Worm (Caenorhabditis elegans) whole organism, young adult: ENCODE results near the gene ugt-29.
A peak's percentile ranks its signal among the peaks of the same experiment; 100 is the strongest.

Source experiments
- B0035.1 ChIP-seq: sonication (generic microtip); optimal IDR thresholded peaks from 2 replicates; lab custom pipeline; 2016; ENCODE audit warnings: missing genetic modification characterization, mild to moderate bottlenecking, missing compliant biosample characterization, missing genotype, missing genetic modification reagents
- B0336.3 ChIP-seq: fragments of 200-800 bp; sonication (Bioruptor generic); IDR thresholded peaks from 2 replicates; pipeline ENCODE4 v1.3.6; 2022; ENCODE audit warnings: missing genetic modification characterization, missing compliant biosample characterization
- D2030.7 ChIP-seq: fragments of 200-800 bp; sonication (Bioruptor generic); IDR thresholded peaks from 2 replicates; pipeline ENCODE4 v1.3.6; 2022; ENCODE audit warnings: missing genetic modification reagents, missing genetic modification characterization, missing compliant biosample characterization
- F33H1.4 ChIP-seq: fragments of 200-800 bp; sonication (Bioruptor generic); IDR thresholded peaks from 2 replicates; pipeline ENCODE4 v1.3.6; 2022; ENCODE audit warnings: missing genetic modification reagents, missing genetic modification characterization, missing compliant biosample characterization
- F39B2.1 ChIP-seq: fragments of 200-800 bp; sonication (Bioruptor generic); IDR thresholded peaks from 2 replicates; pipeline ENCODE4 v1.3.6; 2022; ENCODE audit warnings: missing genetic modification reagents, missing genetic modification characterization, missing compliant biosample characterization
- F49E8.2 ChIP-seq: sonication (generic microtip); optimal IDR thresholded peaks from 3 replicates; lab custom pipeline; 2017; ENCODE audit warnings: missing genetic modification characterization, mild to moderate bottlenecking, missing compliant biosample characterization, antibody characterized with exemption, moderate library complexity; ENCODE audit not compliant: insufficient read depth
- F52B5.7 ChIP-seq: sonication (generic microtip); optimal IDR thresholded peaks from 2 replicates; lab custom pipeline; 2016; ENCODE audit warnings: mild to moderate bottlenecking, missing genetic modification characterization, missing compliant biosample characterization
- F57A8.1 ChIP-seq: fragments of 200-800 bp; sonication (Bioruptor generic); optimal IDR thresholded peaks from 2 replicates; lab custom pipeline; 2018; ENCODE audit warnings: mild to moderate bottlenecking, missing genetic modification characterization, moderate library complexity, missing compliant biosample characterization
- F57C9.4 ChIP-seq: sonication (generic microtip); optimal IDR thresholded peaks from 2 replicates; lab custom pipeline; 2017; ENCODE audit warnings: mild to moderate bottlenecking, missing genetic modification characterization, missing compliant biosample characterization
- K12H6.12 ChIP-seq: fragments of 200-800 bp; sonication (Bioruptor generic); optimal IDR thresholded peaks from 2 replicates; lab custom pipeline; 2018; ENCODE audit warnings: mild to moderate bottlenecking, missing genetic modification characterization, missing compliant biosample characterization
- Y53G8AR.9 ChIP-seq: fragments of 200-800 bp; sonication (Bioruptor generic); conservative IDR thresholded peaks from 2 replicates; pipeline ENCODE4 v1.3.6; 2022; ENCODE audit warnings: missing genetic modification reagents, missing genetic modification characterization, missing compliant biosample characterization
- Y79H2A.3 ChIP-seq: fragments of 200-800 bp; sonication (Bioruptor generic); conservative IDR thresholded peaks from 2 replicates; pipeline ENCODE4 v1.3.6; 2022; ENCODE audit warnings: missing genetic modification reagents, missing genetic modification characterization, missing compliant biosample characterization
- Y95B8A.8 ChIP-seq: fragments of 200-800 bp; sonication (Bioruptor generic); IDR thresholded peaks from 2 replicates; pipeline ENCODE4 v1.3.6; 2022; ENCODE audit warnings: missing genetic modification reagents, missing genetic modification characterization, missing compliant biosample characterization
- ZK185.1 ChIP-seq: sonication (generic microtip); optimal IDR thresholded peaks from 2 replicates; lab custom pipeline; 2016; ENCODE audit warnings: mild to moderate bottlenecking, missing genetic modification characterization, missing compliant biosample characterization; ENCODE audit not compliant: poor library complexity, severe bottlenecking
- ama-1 ChIP-seq, 3 experiments: fragments of 150-350 bp in 1 of 3; sonication (generic microtip) in 2 of 3; optimal IDR thresholded peaks; 2 replicates each; lab custom pipeline; 2014 to 2018; ENCODE audit warnings: missing biosample characterization in 2 of 3, missing genetic modification characterization in 2 of 3, missing genetic modification reagents in 2 of 3
- aptf-3 ChIP-seq: fragments of 200-800 bp; sonication (Bioruptor generic); IDR thresholded peaks from 2 replicates; pipeline ENCODE4 v1.3.6; 2022; ENCODE audit warnings: missing genetic modification characterization, missing compliant biosample characterization
- attf-5 ChIP-seq: fragments of 200-800 bp; sonication (Bioruptor generic); optimal IDR thresholded peaks from 2 replicates; lab custom pipeline; 2018; ENCODE audit warnings: mild to moderate bottlenecking, missing genetic modification characterization, missing compliant biosample characterization
- ccch-3 ChIP-seq: fragments of 200-800 bp; sonication (Bioruptor generic); optimal IDR thresholded peaks from 2 replicates; lab custom pipeline; 2018; ENCODE audit warnings: mild to moderate bottlenecking, missing genetic modification characterization, missing compliant biosample characterization
- cebp-1 ChIP-seq, 2 experiments: fragments of 200-800 bp in 1 of 2; sonication (Bioruptor generic) in 1 of 2; sonication (generic microtip) in 1 of 2; IDR thresholded peaks in 1 of 2; optimal IDR thresholded peaks in 1 of 2; 2 replicates each; pipeline versions ENCODE4 v1.3.6 to Lab custom; 2017 to 2022; ENCODE audit warnings: missing compliant biosample characterization in 2 of 2, missing genetic modification characterization in 2 of 2, mild to moderate bottlenecking in 1 of 2, missing genetic modification reagents in 1 of 2, moderate library complexity in 1 of 2
- chd-7 ChIP-seq: sonication (generic microtip); optimal IDR thresholded peaks from 2 replicates; lab custom pipeline; 2016; ENCODE audit warnings: mild to moderate bottlenecking, missing genetic modification characterization, moderate library complexity, missing compliant biosample characterization
- egl-18 ChIP-seq: fragments of 200-800 bp; sonication (Bioruptor generic); IDR thresholded peaks from 2 replicates; pipeline ENCODE4 v1.3.6; 2022; ENCODE audit warnings: missing genetic modification reagents, missing genetic modification characterization, missing compliant biosample characterization
- ekl-4 ChIP-seq: fragments of 200-800 bp; sonication (Bioruptor generic); IDR thresholded peaks from 2 replicates; pipeline ENCODE4 v1.3.6; 2022; ENCODE audit warnings: missing genetic modification reagents, missing genetic modification characterization, missing compliant biosample characterization
- hlh-12 ChIP-seq: sonication (generic microtip); optimal IDR thresholded peaks from 2 replicates; lab custom pipeline; 2016; ENCODE audit warnings: missing genetic modification characterization, missing compliant biosample characterization
- hlh-26 ChIP-seq: fragments of 200-800 bp; sonication (Bioruptor generic); conservative IDR thresholded peaks from 2 replicates; pipeline ENCODE4 v1.3.6; 2022; ENCODE audit warnings: missing genetic modification reagents, missing genetic modification characterization, missing compliant biosample characterization
- hsf-1 ChIP-seq: fragments of 200-800 bp; sonication (Bioruptor generic); IDR thresholded peaks from 2 replicates; pipeline ENCODE4 v1.3.6; 2022; ENCODE audit warnings: missing genetic modification reagents, missing genetic modification characterization, missing compliant biosample characterization
- let-526 ChIP-seq: fragments of 200-800 bp; sonication (Bioruptor generic); IDR thresholded peaks from 2 replicates; pipeline ENCODE4 v1.3.6; 2022; ENCODE audit warnings: missing genetic modification reagents, missing genetic modification characterization, missing compliant biosample characterization
- let-607 ChIP-seq, 2 experiments: fragments of 200-800 bp in 1 of 2; sonication (Bioruptor generic) in 1 of 2; sonication (generic microtip) in 1 of 2; optimal IDR thresholded peaks; 2 replicates each; lab custom pipeline; 2016 to 2018; ENCODE audit warnings: mild to moderate bottlenecking in 2 of 2, missing compliant biosample characterization in 2 of 2, missing genetic modification characterization in 2 of 2, moderate library complexity in 2 of 2, missing genotype in 1 of 2
- lin-35 ChIP-seq, 3 experiments: fragments of 150-350 bp in 2 of 3; sonication (generic microtip) in 1 of 3; optimal IDR thresholded peaks; 2 replicates each; lab custom pipeline; 2014 to 2018; ENCODE audit warnings: missing biosample characterization in 3 of 3, missing genetic modification characterization in 3 of 3, missing genetic modification reagents in 3 of 3
- lin-40 ChIP-seq: sonication (generic microtip); optimal IDR thresholded peaks from 2 replicates; lab custom pipeline; 2016; ENCODE audit warnings: missing genetic modification characterization, mild to moderate bottlenecking, missing compliant biosample characterization, missing genotype, missing genetic modification reagents
- lin-54 ChIP-seq: fragments of 200-800 bp; sonication (Bioruptor generic); optimal IDR thresholded peaks from 2 replicates; lab custom pipeline; 2018; ENCODE audit warnings: mild to moderate bottlenecking, missing genetic modification characterization, missing compliant biosample characterization
- lsy-27 ChIP-seq: sonication (generic microtip); optimal IDR thresholded peaks from 2 replicates; lab custom pipeline; 2017; ENCODE audit warnings: missing genetic modification characterization, mild to moderate bottlenecking, missing compliant biosample characterization, antibody characterized with exemption, missing genotype, borderline replicate concordance; ENCODE audit not compliant: insufficient read depth
- madf-8 ChIP-seq: fragments of 200-800 bp; sonication (Bioruptor generic); conservative IDR thresholded peaks from 2 replicates; pipeline ENCODE4 v1.3.6; 2022; ENCODE audit warnings: missing genetic modification reagents, missing genetic modification characterization, missing compliant biosample characterization
- mel-28 ChIP-seq: sonication (generic microtip); optimal IDR thresholded peaks from 2 replicates; lab custom pipeline; 2016; ENCODE audit warnings: borderline replicate concordance, mild to moderate bottlenecking, missing genetic modification characterization, missing compliant biosample characterization
- nfya-2 ChIP-seq: fragments of 200-800 bp; sonication (Bioruptor generic); IDR thresholded peaks from 2 replicates; pipeline ENCODE4 v1.3.6; 2022; ENCODE audit warnings: missing genetic modification reagents, missing genetic modification characterization, missing compliant biosample characterization
- nhr-179 ChIP-seq: sonication (generic microtip); optimal IDR thresholded peaks from 2 replicates; lab custom pipeline; 2016; ENCODE audit warnings: mild to moderate bottlenecking, missing genetic modification characterization, missing compliant biosample characterization
- rec-8 ChIP-seq, 2 experiments: sonication (generic microtip); optimal IDR thresholded peaks; 2 replicates each; lab custom pipeline; 2016; ENCODE audit warnings: mild to moderate bottlenecking in 2 of 2, missing genetic modification characterization in 2 of 2, missing genetic modification reagents in 2 of 2, missing genotype in 2 of 2, missing biosample characterization in 1 of 2, missing compliant biosample characterization in 1 of 2, moderate library complexity in 1 of 2
- repo-1 ChIP-seq: sonication (generic microtip); optimal IDR thresholded peaks from 2 replicates; lab custom pipeline; 2017; ENCODE audit warnings: mild to moderate bottlenecking, missing genetic modification characterization, missing compliant biosample characterization
- snpc-3.4 ChIP-seq: sonication (generic microtip); optimal IDR thresholded peaks from 2 replicates; lab custom pipeline; 2017; ENCODE audit warnings: missing genetic modification characterization, mild to moderate bottlenecking, missing compliant biosample characterization, antibody characterized with exemption, moderate library complexity, missing genotype, missing genetic modification reagents
- tbp1 ChIP-seq: fragments of 200-800 bp; sonication (Bioruptor generic); optimal IDR thresholded peaks from 2 replicates; lab custom pipeline; 2018; ENCODE audit warnings: mild to moderate bottlenecking, missing genetic modification characterization, missing compliant biosample characterization
- zfh-2 ChIP-seq: fragments of 200-800 bp; sonication (Bioruptor generic); conservative IDR thresholded peaks from 2 replicates; pipeline ENCODE4 v1.3.6; 2022; ENCODE audit warnings: missing genetic modification reagents, missing genetic modification characterization, missing compliant biosample characterization
- zim-3 ChIP-seq: sonication (generic microtip); optimal IDR thresholded peaks from 2 replicates; lab custom pipeline; 2017; ENCODE audit warnings: mild to moderate bottlenecking, missing genetic modification characterization, moderate library complexity, missing compliant biosample characterization
- ztf-22 ChIP-seq: fragments of 200-800 bp; sonication (Bioruptor generic); optimal IDR thresholded peaks from 2 replicates; lab custom pipeline; 2018; ENCODE audit warnings: mild to moderate bottlenecking, missing genetic modification characterization, moderate library complexity, missing compliant biosample characterization
- ztf-25 ChIP-seq: fragments of 200-800 bp; sonication (Bioruptor generic); IDR thresholded peaks from 2 replicates; pipeline ENCODE4 v1.3.6; 2022; ENCODE audit warnings: missing genetic modification reagents, missing genetic modification characterization, missing compliant biosample characterization
- ztf-26 ChIP-seq: sonication (generic microtip); optimal IDR thresholded peaks from 2 replicates; lab custom pipeline; 2017; ENCODE audit warnings: missing genetic modification characterization, missing compliant biosample characterization
- ztf-3 ChIP-seq: fragments of 200-800 bp; sonication (Bioruptor generic); optimal IDR thresholded peaks from 2 replicates; lab custom pipeline; 2018; ENCODE audit warnings: mild to moderate bottlenecking, missing genetic modification characterization, missing compliant biosample characterization

The ugt-29 gene

ce11 chrV:730216-730615 lies 30.8 kb upstream of the ugt-29 start (continued):
- TF ChIP-seq F57A8.1 (GFP tag; lab: Kevin White, UChicago) (no peak), hlh-12 (tag; lab: Kevin White, UChicago) (no peak), lin-35 (GFP tag; optimal IDR thresholded peaks at IDR 0.05; lab: Kevin White, UChicago) (no peak), ekl-4 (GFP tag; lab: Robert Waterston, UW) (no peak), hsf-1 (no peak), K12H6.12 (tag; lab: Kevin White, UChicago) (no peak), nhr-179 (no peak), egl-18 (no peak), aptf-3 (GFP tag; lab: Robert Waterston, UW) (no peak), Y79H2A.3 (no peak), F52B5.7 (tag; lab: Kevin White, UChicago) (no peak), tbp1 (GFP tag; lab: Kevin White, UChicago) (peak; percentile 51), F33H1.4 (GFP tag; lab: Robert Waterston, UW) (no peak), lin-54 (GFP tag; lab: Kevin White, UChicago) (peak; percentile 11), B0035.1 (tag; lab: Kevin White, UChicago) (no peak), F39B2.1 (GFP tag; lab: Robert Waterston, UW) (no peak), mel-28 (tag; lab: Kevin White, UChicago) (no peak), rec-8 (tag; optimal IDR thresholded peaks at IDR 0.05; lab: Kevin White, UChicago) (no peak), lsy-27 (tag; lab: Kevin White, UChicago) (no peak), zfh-2 (GFP tag; lab: Robert Waterston, UW) (no peak), D2030.7 (no peak), ztf-22 (GFP tag; lab: Kevin White, UChicago) (peak; percentile 39), Y95B8A.8 (GFP tag; lab: Robert Waterston, UW) (0 out of 2 replicates have a peak, but pooled peaks have one; percentile 36), ccch-3 (no peak), zim-3 (tag; lab: Kevin White, UChicago) (no peak), chd-7 (tag; lab: Kevin White, UChicago) (peak; percentile 66), nfya-2 (GFP tag; lab: Robert Waterston, UW) (no peak), madf-8 (GFP tag; lab: Robert Waterston, UW) (no peak), snpc-3.4 (no peak), F49E8.2 (tag; lab: Kevin White, UChicago) (no peak), ztf-25 (GFP tag; lab: Robert Waterston, UW) (no peak)
- TF ChIP-seq, all 124 proteins: peak for 23

ce11 chrV:728822-729493 lies 29.6 kb upstream of the ugt-29 start:
- TF ChIP-seq ama-1 (optimal IDR thresholded peaks at IDR 0.05; lab: Kevin White, UChicago) (peak; percentile 85), ama-1 (GFP tag; optimal IDR thresholded peaks at IDR 0.05; lab: Kevin White, UChicago) (no peak), repo-1 (tag; lab: Kevin White, UChicago) (peak; percentile 64), Y53G8AR.9 (no peak), K12H6.12 (tag; lab: Kevin White, UChicago) (peak; percentile 32), ccch-3 (no peak), let-607 (tag; optimal IDR thresholded peaks at IDR 0.05; lab: Kevin White, UChicago) (peak in 1 of 2 experiments; percentile 18), ztf-26 (tag; lab: Kevin White, UChicago) (peak; percentile 16), let-526 (GFP tag; lab: Robert Waterston, UW) (peak; percentile 40; the same call in 1 of the 2 replicates), ztf-3 (GFP tag; lab: Kevin White, UChicago) (no peak), B0336.3 (GFP tag; lab: Robert Waterston, UW) (peak; percentile 66), attf-5 (GFP tag; lab: Kevin White, UChicago) (peak; percentile 22), ZK185.1 (tag; lab: Kevin White, UChicago) (peak; percentile 29), F57C9.4 (tag; lab: Kevin White, UChicago) (peak; percentile 8), chd-7 (tag; lab: Kevin White, UChicago) (peak; percentile 54), hlh-26 (GFP tag; lab: Robert Waterston, UW) (no peak), cebp-1 (GFP tag; IDR thresholded peaks at IDR 0.05; lab: Robert Waterston, UW) (no peak), cebp-1 (tag; optimal IDR thresholded peaks at IDR 0.05; lab: Kevin White, UChicago) (peak; percentile 44), lin-40 (tag; lab: Kevin White, UChicago) (peak; percentile 24)
